Fruit fly (Drosophila melanogaster): ENCODE measurements around the gene CG18754.
A peak's percentile ranks its signal among the peaks of the same experiment; 100 is the strongest.

CG18754 gene

DNA sequence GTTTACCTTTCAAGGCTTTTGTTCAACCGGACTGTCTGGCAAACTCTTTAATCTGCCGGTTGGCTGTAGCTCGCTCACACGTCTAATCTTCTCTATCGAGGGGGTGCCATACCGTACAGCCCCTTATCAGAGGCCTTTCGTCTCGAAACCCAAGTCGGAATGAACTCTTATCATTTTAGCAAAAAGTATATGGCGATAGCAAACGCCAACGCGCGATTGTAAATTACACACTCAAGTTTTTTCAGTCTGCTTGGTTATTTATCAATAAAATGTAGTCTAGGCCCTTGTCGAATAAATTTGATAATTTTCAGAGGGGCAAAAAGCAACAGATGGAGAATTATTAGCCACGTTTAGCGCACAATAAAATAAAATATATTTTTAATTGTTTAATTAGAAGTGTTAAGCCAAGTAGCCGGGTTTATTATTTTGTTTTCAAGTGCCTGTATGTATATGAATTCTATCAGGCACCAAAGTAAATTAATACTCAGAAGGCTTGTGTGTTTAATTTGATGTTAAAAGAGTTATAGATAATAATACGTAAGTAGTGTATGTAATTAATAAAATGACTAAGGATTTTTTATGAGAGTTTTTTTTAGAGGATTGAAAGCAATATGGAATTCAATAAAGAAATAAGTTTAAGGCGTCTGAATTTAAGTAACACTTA is 41.1 kb downstream of the CG18754 start (continued):
- TF ChIP-seq hkb (optimal IDR thresholded peaks at IDR 0.05): no peak
- no peak for TF ChIP-seq hkb (GFP tag; IDR thresholded peaks at IDR 0.05)
- TF ChIP-seq Hmr (GFP tag; optimal IDR thresholded peaks at IDR 0.05): peak; percentile 23
- TF ChIP-seq HLH4C (GFP tag; IDR thresholded peaks at IDR 0.05; ENCODE audit: partially characterized antibody): no peak
- no peak for TF ChIP-seq Ets97D (GFP tag; optimal IDR thresholded peaks at IDR 0.05)
- no peak for TF ChIP-seq zen2 (GFP tag; IDR thresholded peaks at IDR 0.05; ENCODE audit: partially characterized antibody)
- no peak for TF ChIP-seq CG9727 (GFP tag; optimal IDR thresholded peaks at IDR 0.05)
- no peak for TF ChIP-seq chif (GFP tag; optimal IDR thresholded peaks at IDR 0.05)
- TF ChIP-seq run (tag; optimal IDR thresholded peaks at IDR 0.05): no peak
- no peak for TF ChIP-seq CG4854 (GFP tag; optimal IDR thresholded peaks at IDR 0.05)
- no peak for TF ChIP-seq ac (GFP tag; optimal IDR thresholded peaks at IDR 0.05)
- TF ChIP-seq YL-1 (GFP tag; optimal IDR thresholded peaks at IDR 0.05): no peak
- TF ChIP-seq chinmo (GFP tag; IDR thresholded peaks at IDR 0.05; ENCODE audit: partially characterized antibody): 0 out of 4 replicates have a peak, but pooled peaks have one; percentile 16
- TF ChIP-seq eve (GFP tag; optimal IDR thresholded peaks at IDR 0.05): no peak
- no peak for TF ChIP-seq CG10431 (GFP tag; optimal IDR thresholded peaks at IDR 0.05)
- no peak for TF ChIP-seq Eip74EF (GFP tag; optimal IDR thresholded peaks at IDR 0.05)
- TF ChIP-seq HmgZ (tag; optimal IDR thresholded peaks at IDR 0.05): peak; percentile 2
- TF ChIP-seq Med (GFP tag): peak; percentile 28
- no peak for TF ChIP-seq Six4 (GFP tag; optimal IDR thresholded peaks at IDR 0.05)
- TF ChIP-seq lilli (GFP tag; optimal IDR thresholded peaks at IDR 0.05): no peak
- TF ChIP-seq CG10959 (GFP tag; IDR thresholded peaks at IDR 0.05): no peak
- no peak for TF ChIP-seq CG16863 (GFP tag; optimal IDR thresholded peaks at IDR 0.05)
- no peak for TF ChIP-seq CG11456 (GFP tag; IDR thresholded peaks at IDR 0.05)
- no peak for TF ChIP-seq gfzf (GFP tag; optimal IDR thresholded peaks at IDR 0.05)
- TF ChIP-seq gro (GFP tag; optimal IDR thresholded peaks at IDR 0.05): peak; percentile 29
- no peak for TF ChIP-seq CG12659 (GFP tag; optimal IDR thresholded peaks at IDR 0.05)
- no peak for TF ChIP-seq peb (GFP tag; IDR thresholded peaks at IDR 0.05)
- no peak for TF ChIP-seq lola (GFP tag; optimal IDR thresholded peaks at IDR 0.05)
- no peak for TF ChIP-seq aop (GFP tag; IDR thresholded peaks at IDR 0.05)
- TF ChIP-seq pzg (GFP tag; optimal IDR thresholded peaks at IDR 0.05): no peak
- TF ChIP-seq dpn (GFP tag; optimal IDR thresholded peaks at IDR 0.05): no peak
- TF ChIP-seq CG30020 (tag; optimal IDR thresholded peaks at IDR 0.05): no peak
- TF ChIP-seq inv (GFP tag; IDR thresholded peaks at IDR 0.05; ENCODE audit: partially characterized antibody): no peak
- TF ChIP-seq CG15514 (GFP tag; optimal IDR thresholded peaks at IDR 0.05): peak; percentile 2
- TF ChIP-seq sr (GFP tag; IDR thresholded peaks at IDR 0.05): no peak
- TF ChIP-seq H2.0 (GFP tag; IDR thresholded peaks at IDR 0.05): no peak
- TF ChIP-seq CG16815 (GFP tag; optimal IDR thresholded peaks at IDR 0.05): no peak
- peak; percentile 70; the same call in 1 of the 2 replicates for TF ChIP-seq rib (GFP tag; IDR thresholded peaks at IDR 0.05)
- TF ChIP-seq Sox100B (GFP tag; optimal IDR thresholded peaks at IDR 0.05): no peak
- TF ChIP-seq CG10209 (GFP tag; optimal IDR thresholded peaks at IDR 0.05): no peak
- no peak for TF ChIP-seq otp (GFP tag; IDR thresholded peaks at IDR 0.05)
- no peak for TF ChIP-seq Gsc (GFP tag; IDR thresholded peaks at IDR 0.05)
- TF ChIP-seq CG14050 (GFP tag; IDR thresholded peaks at IDR 0.05): no peak
- TF ChIP-seq vvl (GFP tag; IDR thresholded peaks at IDR 0.05): no peak
- TF ChIP-seq sd (tag; optimal IDR thresholded peaks at IDR 0.05): peak; percentile 74
- no peak for TF ChIP-seq CG12219 (GFP tag; optimal IDR thresholded peaks at IDR 0.05)
- TF ChIP-seq fd64A (GFP tag; optimal IDR thresholded peaks at IDR 0.05): no peak
- no peak for TF ChIP-seq BEAF-32 (GFP tag; optimal IDR thresholded peaks at IDR 0.05)
- TF ChIP-seq NC2β (GFP tag; optimal IDR thresholded peaks at IDR 0.05): no peak
- peak; percentile 8 for TF ChIP-seq CG6813 (GFP tag; optimal IDR thresholded peaks at IDR 0.05)
